Worm (Caenorhabditis elegans): ENCODE results near the gene T07G12.5.
A peak's percentile ranks its signal among the peaks of the same experiment; 100 is the strongest.

T07G12.5 gene

DNA sequence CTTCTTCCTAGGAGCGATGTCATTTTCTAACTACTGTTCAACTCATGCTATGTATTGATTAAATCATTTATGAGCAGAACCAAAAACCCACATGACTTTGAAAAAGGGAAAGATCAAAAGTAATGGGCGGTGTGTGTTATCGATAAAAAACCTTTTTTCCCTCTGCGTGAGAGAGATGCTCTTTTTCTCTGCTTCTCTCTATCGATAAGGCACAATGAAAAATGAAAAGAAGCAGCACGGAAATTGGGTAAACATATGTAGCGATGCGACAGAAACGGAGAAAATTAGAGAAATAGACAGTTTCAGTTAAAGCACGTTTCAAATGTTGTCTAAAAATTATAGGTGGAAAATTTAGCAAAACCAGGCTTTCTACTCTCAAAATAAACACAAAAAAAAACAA lies 42.6 kb downstream of the T07G12.5 start (continued):
- TF ChIP-seq mes-2 (tag; optimal IDR thresholded peaks at IDR 0.05; ENCODE audit: poor library complexity, severe bottlenecking) (peak; percentile 74), Y48G9A.11 (GFP tag; IDR thresholded peaks at IDR 0.05) (no peak), F44E2.7 (GFP tag; IDR thresholded peaks at IDR 0.05) (no peak), fkh-10 (GFP tag; optimal IDR thresholded peaks at IDR 0.05) (no peak), zip-2 (tag; optimal IDR thresholded peaks at IDR 0.05) (peak; percentile 32), ceh-62 (tag; optimal IDR thresholded peaks at IDR 0.05) (no peak), skn-1 (tag; optimal IDR thresholded peaks at IDR 0.05) (no peak), aha-1 (tag) (peak; percentile 89), lsy-2 (tag; optimal IDR thresholded peaks at IDR 0.05) (peak in 1 of 2 experiments; percentile 63), nhr-77 (tag; optimal IDR thresholded peaks at IDR 0.05) (peak; percentile 86), ceh-28 (tag; optimal IDR thresholded peaks at IDR 0.05) (no peak), dmd-8 (GFP tag; IDR thresholded peaks at IDR 0.05) (no peak), zag-1 (tag; optimal IDR thresholded peaks at IDR 0.05) (no peak), cey-2 (tag; optimal IDR thresholded peaks at IDR 0.05; ENCODE audit: borderline replicate concordance, insufficient read depth) (no peak), nhr-42 (GFP tag; IDR thresholded peaks at IDR 0.05) (0 out of 2 replicates have a peak, but pooled peaks have one; percentile 26), ama-1 (optimal IDR thresholded peaks at IDR 0.05) (peak; percentile 65), zip-11 (GFP tag; IDR thresholded peaks at IDR 0.05) (no peak), F49E8.2 (tag; optimal IDR thresholded peaks at IDR 0.05; ENCODE audit: borderline replicate concordance) (no peak), nhr-10 (tag; optimal IDR thresholded peaks at IDR 0.05) (peak; percentile 51), dmd-6 (GFP tag; IDR thresholded peaks at IDR 0.05) (peak; percentile 84), mdt-29 (GFP tag; IDR thresholded peaks at IDR 0.05) (no peak), sdz-12 (GFP tag; optimal IDR thresholded peaks at IDR 0.05) (no peak), nhr-76 (tag; optimal IDR thresholded peaks at IDR 0.05) (no peak), mdl-1 (tag; optimal IDR thresholded peaks at IDR 0.05) (peak in 1 of 2 experiments; percentile 60), T26A8.4 (GFP tag; IDR thresholded peaks at IDR 0.05) (peak; percentile 45; the same call in 1 of the 2 replicates), lir-3 (tag; optimal IDR thresholded peaks at IDR 0.05) (no peak), unc-62 (GFP tag; optimal IDR thresholded peaks at IDR 0.05 in 1 of 2) (no peak), unc-62 (tag; optimal IDR thresholded peaks at IDR 0.05) (no peak), ctbp-1 (GFP tag; IDR thresholded peaks at IDR 0.05) (no peak), zfp-2 (tag; optimal IDR thresholded peaks at IDR 0.05) (no peak), attf-4 (tag; optimal IDR thresholded peaks at IDR 0.05) (no peak), hlh-30 (tag; optimal IDR thresholded peaks at IDR 0.05; ENCODE audit: insufficient read depth) (peak; percentile 87), nhr-111 (GFP tag; optimal IDR thresholded peaks at IDR 0.05) (no peak), fos-1 (tag; optimal IDR thresholded peaks at IDR 0.05) (no peak), mxl-2 (GFP tag; conservative IDR thresholded peaks at IDR 0.05) (no peak), mep-1 (tag; optimal IDR thresholded peaks at IDR 0.05) (peak; percentile 47), hmg-1.1 (GFP tag; IDR thresholded peaks at IDR 0.05) (peak; percentile 30; the same call in 1 of the 2 replicates), daf-8 (GFP tag; IDR thresholded peaks at IDR 0.05) (no peak), lim-7 (GFP tag; IDR thresholded peaks at IDR 0.05) (no peak), Y105C5A.15 (GFP tag; IDR thresholded peaks at IDR 0.05) (no peak), unc-130 (GFP tag; optimal IDR thresholded peaks at IDR 0.05) (no peak), lin-29 (GFP tag; IDR thresholded peaks at IDR 0.05) (no peak), ZK546.5 (tag; optimal IDR thresholded peaks at IDR 0.05) (no peak), ZK337.2 (GFP tag; IDR thresholded peaks at IDR 0.05) (no peak), aly-2 (tag; optimal IDR thresholded peaks at IDR 0.05) (no peak), tag-97 (GFP tag; IDR thresholded peaks at IDR 0.05) (no peak), snpc-1.2 (GFP tag; IDR thresholded peaks at IDR 0.05) (no peak), gei-8 (GFP tag; optimal IDR thresholded peaks at IDR 0.05) (no peak), R02D3.7 (tag; optimal IDR thresholded peaks at IDR 0.05) (no peak), lin-1 (GFP tag; IDR thresholded peaks at IDR 0.05) (0 out of 2 replicates have a peak, but pooled peaks have one; percentile 20), F10B5.3 (tag; optimal IDR thresholded peaks at IDR 0.05) (no peak), ztf-7 (tag; optimal IDR thresholded peaks at IDR 0.05) (no peak), spr-1 (tag; optimal IDR thresholded peaks at IDR 0.05) (no peak)

Data from whole organism, L4 larva.